Worm (Caenorhabditis elegans) whole organism, early embryonic: ENCODE data around the gene T24B8.4.

Source experiments
- F13C5.2 ChIP-seq: sonication (generic microtip); optimal IDR thresholded peaks from 2 replicates; lab custom pipeline; 2017; ENCODE audit warnings: mild to moderate bottlenecking, missing genetic modification characterization, inconsistent platforms, missing compliant biosample characterization
- aly-1 ChIP-seq: sonication (generic microtip); optimal IDR thresholded peaks from 2 replicates; lab custom pipeline; 2016; ENCODE audit warnings: missing genetic modification characterization, missing compliant biosample characterization
- ama-1 ChIP-seq: fragments of 150-350 bp; optimal IDR thresholded peaks from 2 replicates; lab custom pipeline; 2014
- ceh-13 ChIP-seq: fragments of 200-800 bp; sonication (Bioruptor generic); optimal IDR thresholded peaks from 2 replicates; lab custom pipeline; 2018; ENCODE audit warnings: mild to moderate bottlenecking, missing genetic modification characterization, missing compliant biosample characterization
- hmbx-1 ChIP-seq: sonication (generic microtip); optimal IDR thresholded peaks from 2 replicates; lab custom pipeline; 2016; ENCODE audit warnings: mild to moderate bottlenecking, missing genetic modification characterization, missing compliant biosample characterization
- hmg-4 ChIP-seq: fragments of 200-800 bp; sonication (Bioruptor generic); optimal IDR thresholded peaks from 2 replicates; lab custom pipeline; 2018; ENCODE audit warnings: mild to moderate bottlenecking, missing genetic modification characterization, missing compliant biosample characterization
- hnd-1 ChIP-seq: sonication (generic microtip); optimal IDR thresholded peaks from 2 replicates; lab custom pipeline; 2016; ENCODE audit warnings: missing genetic modification characterization, missing compliant biosample characterization
- pes-1 ChIP-seq: fragments of 200-800 bp; sonication (Bioruptor generic); IDR thresholded peaks from 2 replicates; pipeline ENCODE4 v1.3.6; 2022; ENCODE audit warnings: missing genetic modification reagents, missing genetic modification characterization, missing compliant biosample characterization
- scrt-1 ChIP-seq: fragments of 200-800 bp; sonication (Bioruptor generic); IDR thresholded peaks from 2 replicates; pipeline ENCODE4 v1.3.6; 2022; ENCODE audit warnings: missing genetic modification characterization, missing compliant biosample characterization
- sea-1 ChIP-seq: fragments of 200-800 bp; sonication (Bioruptor generic); conservative IDR thresholded peaks from 2 replicates; pipeline ENCODE4 v1.3.6; 2022; ENCODE audit warnings: missing genetic modification characterization, missing compliant biosample characterization
- tbx-37 ChIP-seq: fragments of 200-800 bp; sonication (Bioruptor generic); conservative IDR thresholded peaks from 2 replicates; pipeline ENCODE4 v1.3.6; 2022; ENCODE audit warnings: missing genetic modification reagents, missing genetic modification characterization, missing compliant biosample characterization
- tra-4 ChIP-seq: sonication (generic microtip); optimal IDR thresholded peaks from 2 replicates; lab custom pipeline; 2017; ENCODE audit warnings: missing genetic modification characterization, missing compliant biosample characterization

- no peak for TF ChIP-seq ama-1
- no peak for TF ChIP-seq tra-4 (tag; lab: Kevin White, UChicago)
- no peak for TF ChIP-seq hmbx-1 (tag; lab: Kevin White, UChicago)
- TF ChIP-seq scrt-1 (GFP tag; lab: Robert Waterston, UW) = 0 out of 2 replicates have a peak, but pooled peaks have one; percentile 6
- no peak for TF ChIP-seq tbx-37 (GFP tag; lab: Robert Waterston, UW)
- no peak for TF ChIP-seq pes-1 (GFP tag; lab: Robert Waterston, UW)
- no peak for TF ChIP-seq hnd-1 (tag; lab: Kevin White, UChicago)
- TF ChIP-seq hmg-4 (GFP tag; lab: Kevin White, UChicago) = peak; percentile 26
- no peak for TF ChIP-seq aly-1 (tag; lab: Kevin White, UChicago)
- no peak for TF ChIP-seq ceh-13
- no peak for TF ChIP-seq sea-1
- TF ChIP-seq F13C5.2 (tag; lab: Kevin White, UChicago) = no peak
Observed at ce11 chrII:9112851-9113250, 42.2 kb upstream of the T24B8.4 start, which contains the start of gene jun-1.
